Fruit fly (Drosophila melanogaster) whole organism: ENCODE measurements around the gene CG7094.

Experiments used
- CG8478 ChIP-seq: fragments of >200 bp; optimal IDR thresholded peaks from 2 replicates; lab custom pipeline; 2018; ENCODE audit warnings: inconsistent platforms
- pan ChIP-seq: fragments of >200 bp; optimal IDR thresholded peaks from 2 replicates; lab custom pipeline; 2017
- psq ChIP-seq: fragments of >200 bp; optimal IDR thresholded peaks from 2 replicates; lab custom pipeline; 2017

dm6 chr2L:17560125-17561019 is 4.8 kb upstream of the CG7094 start:
- no peak for TF ChIP-seq CG8478 (lab: Kevin White, UChicago)
- TF ChIP-seq pan, result no peak
- no peak for TF ChIP-seq psq (lab: Kevin White, UChicago)
